Fruit fly (Drosophila melanogaster): ENCODE data around the gene Mp.
A peak's percentile ranks its signal among the peaks of the same experiment; 100 is the strongest.

Gene Mp

dm6 chr3L:7013568-7014305 lies 15.1 kb downstream of the Mp start (continued):
- TF ChIP-seq tna (GFP tag; IDR thresholded peaks at IDR 0.05; ENCODE audit: partially characterized antibody) (no peak; the same call in 1 of the 2 replicates), HmgD (GFP tag; optimal IDR thresholded peaks at IDR 0.05) (no peak), inv (GFP tag; IDR thresholded peaks at IDR 0.05; ENCODE audit: partially characterized antibody) (peak; percentile 18; the same call in 1 of the 2 replicates), CG9609 (GFP tag; optimal IDR thresholded peaks at IDR 0.05) (no peak), CG11695 (GFP tag; IDR thresholded peaks at IDR 0.05) (peak; percentile 56; the same call in 1 of the 3 replicates), CG4328 (GFP tag; optimal IDR thresholded peaks at IDR 0.05) (no peak), cato (GFP tag; optimal IDR thresholded peaks at IDR 0.05; ENCODE audit: borderline replicate concordance) (no peak), lmd (GFP tag; IDR thresholded peaks at IDR 0.05) (peak; percentile 21; the same call in 1 of the 2 replicates), ara (GFP tag; IDR thresholded peaks at IDR 0.05) (peak; percentile 33; the same call in 1 of the 2 replicates), CG12659 (GFP tag; optimal IDR thresholded peaks at IDR 0.05) (peak; percentile 35), psq (GFP tag; optimal IDR thresholded peaks at IDR 0.05) (no peak), cg (GFP tag; optimal IDR thresholded peaks at IDR 0.05) (no peak), CG4282 (GFP tag; optimal IDR thresholded peaks at IDR 0.05) (no peak), CG11696 (GFP tag; IDR thresholded peaks at IDR 0.05) (peak; percentile 52), prd (optimal IDR thresholded peaks at IDR 0.05) (no peak), prd (GFP tag; IDR thresholded peaks at IDR 0.05) (peak; percentile 55), hkb (optimal IDR thresholded peaks at IDR 0.05) (no peak), hkb (GFP tag; IDR thresholded peaks at IDR 0.05) (peak; percentile 55; the same call in 1 of the 2 replicates), Awh (GFP tag; IDR thresholded peaks at IDR 0.05) (peak; percentile 39; the same call in 1 of the 2 replicates), Sry-β (GFP tag; optimal IDR thresholded peaks at IDR 0.05) (no peak), Jarid2 (GFP tag; optimal IDR thresholded peaks at IDR 0.05) (peak; percentile 61), dysf (GFP tag; IDR thresholded peaks at IDR 0.05) (peak; percentile 59; the same call in 2 of the 3 replicates), CG11247 (GFP tag; IDR thresholded peaks at IDR 0.05) (peak; percentile 28; the same call in 1 of the 2 replicates), CG17385 (GFP tag; optimal IDR thresholded peaks at IDR 0.05) (peak; percentile 37), pita (GFP tag; optimal IDR thresholded peaks at IDR 0.05) (no peak), CG2120 (GFP tag; optimal IDR thresholded peaks at IDR 0.05) (peak; percentile 64), zfh1 (GFP tag; IDR thresholded peaks at IDR 0.05) (peak; percentile 53; the same call in 1 of the 3 replicates), salm (tag; optimal IDR thresholded peaks at IDR 0.05) (no peak), PHDP (tag; optimal IDR thresholded peaks at IDR 0.05) (peak; percentile 65), CG11085 (GFP tag; IDR thresholded peaks at IDR 0.05) (peak; percentile 42; the same call in 1 of the 2 replicates), GATAe (GFP tag; conservative IDR thresholded peaks at IDR 0.05) (no peak), gce (GFP tag; IDR thresholded peaks at IDR 0.05) (no peak), mam (GFP tag; optimal IDR thresholded peaks at IDR 0.05) (peak; percentile 24), CG31224 (GFP tag; IDR thresholded peaks at IDR 0.05) (no peak), mld (GFP tag; IDR thresholded peaks at IDR 0.05; ENCODE audit: partially characterized antibody) (no peak), ERR (GFP tag; optimal IDR thresholded peaks at IDR 0.05) (no peak), ase (GFP tag; IDR thresholded peaks at IDR 0.05) (peak; percentile 70; the same call in 2 of the 3 replicates), Spps (tag; optimal IDR thresholded peaks at IDR 0.05) (no peak), CG4730 (GFP tag; IDR thresholded peaks at IDR 0.05) (peak; percentile 63; the same call in 1 of the 2 replicates), CG17568 (GFP tag; optimal IDR thresholded peaks at IDR 0.05) (peak; percentile 8), CkIIα-i1 (GFP tag; IDR thresholded peaks at IDR 0.05) (no peak), CG32772 (GFP tag; IDR thresholded peaks at IDR 0.05) (peak; percentile 38; the same call in 1 of the 2 replicates), B-H1 (GFP tag; IDR thresholded peaks at IDR 0.05) (peak; percentile 44; the same call in 1 of the 3 replicates), CG30403 (GFP tag; optimal IDR thresholded peaks at IDR 0.05) (peak; percentile 23), pan (optimal IDR thresholded peaks at IDR 0.05) (no peak), pan (GFP tag; optimal IDR thresholded peaks at IDR 0.05 in 1 of 2, IDR thresholded peaks at IDR 0.05 in 1 of 2) (peak in 1 of 2 experiments; percentile 52), CG32767 (GFP tag; IDR thresholded peaks at IDR 0.05) (peak; percentile 40), HmgZ (tag; optimal IDR thresholded peaks at IDR 0.05) (no peak), cas (GFP tag; IDR thresholded peaks at IDR 0.05) (peak; percentile 32; the same call in 1 of the 2 replicates)
